Worm (Caenorhabditis elegans) whole organism, L2 larva: ENCODE results near the gene srw-84.

Source experiments
- C34F6.9 ChIP-seq: fragments of 150-350 bp; optimal IDR thresholded peaks from 2 replicates; lab custom pipeline; 2014; ENCODE audit warnings: missing biosample characterization, missing genetic modification characterization
- F13H6.1 ChIP-seq: sonication (generic microtip); optimal IDR thresholded peaks from 2 replicates; lab custom pipeline; 2016; ENCODE audit warnings: missing genetic modification characterization, missing compliant biosample characterization
- ZK546.5 ChIP-seq: sonication (generic microtip); optimal IDR thresholded peaks from 2 replicates; lab custom pipeline; 2017; ENCODE audit warnings: missing biosample characterization, missing genetic modification characterization
- alr-1 ChIP-seq: fragments of 150-350 bp; optimal IDR thresholded peaks from 2 replicates; lab custom pipeline; 2014; ENCODE audit warnings: missing biosample characterization, missing genetic modification characterization
- aly-2 ChIP-seq: fragments of 150-350 bp; optimal IDR thresholded peaks from 2 replicates; lab custom pipeline; 2014; ENCODE audit warnings: missing biosample characterization, missing genetic modification characterization
- ama-1 ChIP-seq: fragments of 150-350 bp; optimal IDR thresholded peaks from 2 replicates; lab custom pipeline; 2018; ENCODE audit warnings: inconsistent platforms
- egl-27 ChIP-seq: sonication (generic microtip); optimal IDR thresholded peaks from 3 replicates; lab custom pipeline; 2017; ENCODE audit warnings: missing biosample characterization, missing genetic modification reagents, missing genetic modification characterization
- elt-3 ChIP-seq: sonication (generic microtip); optimal IDR thresholded peaks from 2 replicates; lab custom pipeline; 2017; ENCODE audit warnings: missing biosample characterization, missing genetic modification characterization
- fos-1 ChIP-seq: fragments of 150-350 bp; optimal IDR thresholded peaks from 2 replicates; lab custom pipeline; 2014; ENCODE audit warnings: missing biosample characterization, missing genetic modification characterization
- lin-13 ChIP-seq: fragments of 150-350 bp; optimal IDR thresholded peaks from 2 replicates; lab custom pipeline; 2014; ENCODE audit warnings: missing biosample characterization, missing genetic modification reagents, missing genetic modification characterization
- nhr-11 ChIP-seq: fragments of 150-350 bp; optimal IDR thresholded peaks from 2 replicates; lab custom pipeline; 2014; ENCODE audit warnings: missing biosample characterization, missing genetic modification characterization
- nhr-23 ChIP-seq: fragments of 150-350 bp; optimal IDR thresholded peaks from 2 replicates; lab custom pipeline; 2014; ENCODE audit warnings: missing biosample characterization, missing genetic modification reagents, missing genetic modification characterization
- sma-3 ChIP-seq: sonication (generic microtip); optimal IDR thresholded peaks from 2 replicates; lab custom pipeline; 2016; ENCODE audit warnings: missing genetic modification reagents, missing genetic modification characterization, missing compliant biosample characterization
- unc-62 ChIP-seq: fragments of 150-350 bp; optimal IDR thresholded peaks from 2 replicates; lab custom pipeline; 2014; ENCODE audit warnings: missing biosample characterization, missing genetic modification reagents, missing genetic modification characterization

DNA sequence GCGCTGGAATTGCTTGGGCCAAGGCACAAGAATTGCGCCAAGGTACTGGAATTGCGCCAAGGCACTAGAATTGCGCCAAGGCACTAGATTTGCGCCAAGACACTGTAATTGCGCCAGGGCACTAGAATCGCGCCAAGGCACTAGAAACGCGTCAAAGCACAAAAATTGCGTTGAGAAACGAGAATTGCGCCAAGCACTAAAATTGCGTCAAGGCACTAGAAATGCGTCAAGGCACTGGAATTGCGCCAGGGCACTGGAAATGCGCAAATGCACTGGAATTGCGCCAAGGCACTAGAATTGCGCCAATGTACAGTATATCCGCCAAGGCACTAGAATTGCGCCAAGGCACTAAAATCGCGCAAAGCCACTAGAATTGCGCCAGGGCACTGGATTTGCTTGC is 9.3 kb upstream of the srw-84 start:
- TF ChIP-seq fos-1 (tag; lab: Kevin White, UChicago): no peak
- TF ChIP-seq lin-13 (GFP tag; lab: Kevin White, UChicago): no peak
- no peak for TF ChIP-seq C34F6.9 (tag; lab: Kevin White, UChicago)
- TF ChIP-seq F13H6.1 (tag; lab: Kevin White, UChicago): no peak
- no peak for TF ChIP-seq nhr-23 (tag; lab: Kevin White, UChicago)
- no peak for TF ChIP-seq elt-3 (tag; lab: Kevin White, UChicago)
- TF ChIP-seq ZK546.5 (tag; lab: Kevin White, UChicago): no peak
- no peak for TF ChIP-seq egl-27 (tag; lab: Kevin White, UChicago)
- TF ChIP-seq ama-1 (lab: Kevin White, UChicago): no peak
- no peak for TF ChIP-seq alr-1 (tag; lab: Kevin White, UChicago)
- no peak for TF ChIP-seq sma-3
- no peak for TF ChIP-seq aly-2 (tag; lab: Kevin White, UChicago)
- TF ChIP-seq unc-62 (GFP tag; lab: Kevin White, UChicago): no peak
- TF ChIP-seq nhr-11 (tag; lab: Kevin White, UChicago): no peak
